Worm (Caenorhabditis elegans) whole organism, young adult: ENCODE results near the gene glct-6.

Experiments used
- B0035.1 ChIP-seq: sonication (generic microtip); optimal IDR thresholded peaks from 2 replicates; lab custom pipeline; 2016; ENCODE audit warnings: missing genetic modification characterization, mild to moderate bottlenecking, missing compliant biosample characterization, missing genotype, missing genetic modification reagents
- D2030.7 ChIP-seq: fragments of 200-800 bp; sonication (Bioruptor generic); IDR thresholded peaks from 2 replicates; pipeline ENCODE4 v1.3.6; 2022; ENCODE audit warnings: missing genetic modification reagents, missing genetic modification characterization, missing compliant biosample characterization
- F10E7.11 ChIP-seq: sonication (generic microtip); optimal IDR thresholded peaks from 2 replicates; lab custom pipeline; 2017; ENCODE audit warnings: mild to moderate bottlenecking, missing genetic modification characterization, moderate library complexity, missing compliant biosample characterization
- F22D6.2 ChIP-seq: sonication (generic microtip); optimal IDR thresholded peaks from 2 replicates; lab custom pipeline; 2016; ENCODE audit warnings: mild to moderate bottlenecking, missing genetic modification characterization, missing compliant biosample characterization
- F37B4.10 ChIP-seq: fragments of 200-800 bp; sonication (Bioruptor generic); IDR thresholded peaks from 2 replicates; pipeline ENCODE4 v1.3.6; 2022; ENCODE audit warnings: missing genetic modification characterization, missing compliant biosample characterization
- F52B5.7 ChIP-seq: sonication (generic microtip); optimal IDR thresholded peaks from 2 replicates; lab custom pipeline; 2016; ENCODE audit warnings: mild to moderate bottlenecking, missing genetic modification characterization, missing compliant biosample characterization
- F57A8.1 ChIP-seq: fragments of 200-800 bp; sonication (Bioruptor generic); optimal IDR thresholded peaks from 2 replicates; lab custom pipeline; 2018; ENCODE audit warnings: mild to moderate bottlenecking, missing genetic modification characterization, moderate library complexity, missing compliant biosample characterization
- F57C9.4 ChIP-seq: sonication (generic microtip); optimal IDR thresholded peaks from 2 replicates; lab custom pipeline; 2017; ENCODE audit warnings: mild to moderate bottlenecking, missing genetic modification characterization, missing compliant biosample characterization
- K12H6.12 ChIP-seq: fragments of 200-800 bp; sonication (Bioruptor generic); optimal IDR thresholded peaks from 2 replicates; lab custom pipeline; 2018; ENCODE audit warnings: mild to moderate bottlenecking, missing genetic modification characterization, missing compliant biosample characterization
- T26A5.8 ChIP-seq: sonication (generic microtip); optimal IDR thresholded peaks from 2 replicates; lab custom pipeline; 2016; ENCODE audit warnings: missing genetic modification characterization, missing compliant biosample characterization
- Y53F4B.3 ChIP-seq: fragments of 200-800 bp; sonication (Bioruptor generic); IDR thresholded peaks from 2 replicates; pipeline ENCODE4 v1.3.6; 2022; ENCODE audit warnings: missing genetic modification reagents, missing genetic modification characterization, missing compliant biosample characterization
- Y53G8AR.9 ChIP-seq: fragments of 200-800 bp; sonication (Bioruptor generic); conservative IDR thresholded peaks from 2 replicates; pipeline ENCODE4 v1.3.6; 2022; ENCODE audit warnings: missing genetic modification reagents, missing genetic modification characterization, missing compliant biosample characterization
- ZK185.1 ChIP-seq: sonication (generic microtip); optimal IDR thresholded peaks from 2 replicates; lab custom pipeline; 2016; ENCODE audit warnings: mild to moderate bottlenecking, missing genetic modification characterization, missing compliant biosample characterization; ENCODE audit not compliant: poor library complexity, severe bottlenecking
- atf-7 ChIP-seq: sonication (generic microtip); optimal IDR thresholded peaks from 2 replicates; lab custom pipeline; 2017; ENCODE audit warnings: mild to moderate bottlenecking, missing genetic modification characterization, missing compliant biosample characterization
- attf-3 ChIP-seq: fragments of 200-800 bp; sonication (Bioruptor generic); conservative IDR thresholded peaks from 2 replicates; pipeline ENCODE4 v1.3.6; 2022; ENCODE audit warnings: missing genetic modification reagents, missing genetic modification characterization, missing compliant biosample characterization
- bed-1 ChIP-seq: fragments of 200-800 bp; sonication (Bioruptor generic); IDR thresholded peaks from 2 replicates; pipeline ENCODE4 v1.3.6; 2022; ENCODE audit warnings: missing genetic modification reagents, missing genetic modification characterization, missing compliant biosample characterization
- cebp-1 ChIP-seq, 2 experiments: fragments of 200-800 bp in 1 of 2; sonication (Bioruptor generic) in 1 of 2; sonication (generic microtip) in 1 of 2; IDR thresholded peaks in 1 of 2; optimal IDR thresholded peaks in 1 of 2; 2 replicates each; pipeline versions ENCODE4 v1.3.6 to Lab custom; 2017 to 2022; ENCODE audit warnings: missing compliant biosample characterization in 2 of 2, missing genetic modification characterization in 2 of 2, mild to moderate bottlenecking in 1 of 2, missing genetic modification reagents in 1 of 2, moderate library complexity in 1 of 2
- ceh-27 ChIP-seq: fragments of 200-800 bp; sonication (Bioruptor generic); optimal IDR thresholded peaks from 2 replicates; lab custom pipeline; 2018; ENCODE audit warnings: mild to moderate bottlenecking, missing genetic modification characterization, moderate library complexity, missing compliant biosample characterization
- dox-1 ChIP-seq: fragments of 200-800 bp; sonication (Bioruptor generic); IDR thresholded peaks from 2 replicates; pipeline ENCODE4 v1.3.6; 2022; ENCODE audit warnings: missing genetic modification reagents, missing genetic modification characterization, missing compliant biosample characterization
- egl-44 ChIP-seq: fragments of 200-800 bp; sonication (Bioruptor generic); IDR thresholded peaks from 2 replicates; pipeline ENCODE4 v1.3.6; 2022; ENCODE audit warnings: missing genetic modification reagents, missing genetic modification characterization, missing compliant biosample characterization
- egrh-3 ChIP-seq: fragments of 200-800 bp; sonication (Bioruptor generic); IDR thresholded peaks from 2 replicates; pipeline ENCODE4 v1.3.6; 2022; ENCODE audit warnings: missing genetic modification reagents, missing genetic modification characterization, missing compliant biosample characterization
- gei-17 ChIP-seq: fragments of 200-800 bp; sonication (Bioruptor generic); optimal IDR thresholded peaks from 2 replicates; lab custom pipeline; 2018; ENCODE audit warnings: mild to moderate bottlenecking, missing genetic modification characterization, missing compliant biosample characterization
- hlh-26 ChIP-seq: fragments of 200-800 bp; sonication (Bioruptor generic); conservative IDR thresholded peaks from 2 replicates; pipeline ENCODE4 v1.3.6; 2022; ENCODE audit warnings: missing genetic modification reagents, missing genetic modification characterization, missing compliant biosample characterization
- hmg-20 ChIP-seq: fragments of 200-800 bp; sonication (Bioruptor generic); IDR thresholded peaks from 2 replicates; pipeline ENCODE4 v1.3.6; 2022; ENCODE audit warnings: missing genetic modification reagents, missing genetic modification characterization, missing compliant biosample characterization
- lin-35 ChIP-seq, 3 experiments: fragments of 150-350 bp in 2 of 3; sonication (generic microtip) in 1 of 3; optimal IDR thresholded peaks; 2 replicates each; lab custom pipeline; 2014 to 2018; ENCODE audit warnings: missing biosample characterization in 3 of 3, missing genetic modification characterization in 3 of 3, missing genetic modification reagents in 3 of 3
- lir-1 ChIP-seq: fragments of 200-800 bp; sonication (Bioruptor generic); conservative IDR thresholded peaks from 2 replicates; pipeline ENCODE4 v1.3.6; 2022; ENCODE audit warnings: missing genetic modification reagents, missing genetic modification characterization, missing compliant biosample characterization
- lsl-1 ChIP-seq: fragments of 200-800 bp; sonication (Bioruptor generic); optimal IDR thresholded peaks from 2 replicates; lab custom pipeline; 2018; ENCODE audit warnings: mild to moderate bottlenecking, missing genetic modification characterization, moderate library complexity, missing compliant biosample characterization
- madf-10 ChIP-seq: sonication (generic microtip); optimal IDR thresholded peaks from 2 replicates; lab custom pipeline; 2016; ENCODE audit warnings: mild to moderate bottlenecking, missing genetic modification characterization, missing compliant biosample characterization
- mcd-1 ChIP-seq: fragments of 200-800 bp; sonication (Bioruptor generic); IDR thresholded peaks from 2 replicates; pipeline ENCODE4 v1.3.6; 2022; ENCODE audit warnings: missing genetic modification reagents, missing genetic modification characterization, missing compliant biosample characterization
- nfya-1 ChIP-seq: sonication (generic microtip); optimal IDR thresholded peaks from 2 replicates; lab custom pipeline; 2017; ENCODE audit warnings: antibody characterized with exemption, missing compliant biosample characterization, missing genetic modification characterization, borderline replicate concordance; ENCODE audit not compliant: insufficient read depth
- rcor-1 ChIP-seq: fragments of 200-800 bp; sonication (Bioruptor generic); IDR thresholded peaks from 2 replicates; pipeline ENCODE4 v1.3.6; 2022; ENCODE audit warnings: missing genetic modification reagents, missing genetic modification characterization, missing compliant biosample characterization
- rec-8 ChIP-seq, 2 experiments: sonication (generic microtip); optimal IDR thresholded peaks; 2 replicates each; lab custom pipeline; 2016; ENCODE audit warnings: mild to moderate bottlenecking in 2 of 2, missing genetic modification characterization in 2 of 2, missing genetic modification reagents in 2 of 2, missing genotype in 2 of 2, missing biosample characterization in 1 of 2, missing compliant biosample characterization in 1 of 2, moderate library complexity in 1 of 2
- snpc-1.3 ChIP-seq: sonication (generic microtip); optimal IDR thresholded peaks from 2 replicates; lab custom pipeline; 2017; ENCODE audit warnings: missing genetic modification characterization, mild to moderate bottlenecking, missing compliant biosample characterization, antibody characterized with exemption, moderate library complexity, missing genotype, missing genetic modification reagents; ENCODE audit not compliant: insufficient read depth
- snpc-3.4 ChIP-seq: sonication (generic microtip); optimal IDR thresholded peaks from 2 replicates; lab custom pipeline; 2017; ENCODE audit warnings: missing genetic modification characterization, mild to moderate bottlenecking, missing compliant biosample characterization, antibody characterized with exemption, moderate library complexity, missing genotype, missing genetic modification reagents
- snpc-4 ChIP-seq, 5 experiments: fragments of 150-350 bp in 1 of 5; sonication (generic microtip) in 4 of 5; optimal IDR thresholded peaks; 2 replicates each; lab custom pipeline; 2014 to 2018; ENCODE audit warnings: missing genetic modification characterization in 5 of 5, missing biosample characterization in 3 of 5, antibody characterized with exemption in 2 of 5, mild to moderate bottlenecking in 2 of 5, missing compliant biosample characterization in 2 of 5, missing genotype in 2 of 5, moderate library complexity in 2 of 5, missing genetic modification reagents in 1 of 5
- sptf-2 ChIP-seq: fragments of 200-800 bp; sonication (Bioruptor generic); optimal IDR thresholded peaks from 2 replicates; lab custom pipeline; 2018; ENCODE audit warnings: mild to moderate bottlenecking, missing genetic modification characterization, missing compliant biosample characterization
- unc-130 ChIP-seq: sonication (generic microtip); optimal IDR thresholded peaks from 2 replicates; lab custom pipeline; 2016; ENCODE audit warnings: missing genetic modification reagents, missing genetic modification characterization, missing compliant biosample characterization
- unc-62 ChIP-seq: fragments of 150-350 bp; optimal IDR thresholded peaks from 2 replicates; lab custom pipeline; 2014; ENCODE audit warnings: missing biosample characterization, missing genetic modification reagents, missing genetic modification characterization
- zfh-2 ChIP-seq: fragments of 200-800 bp; sonication (Bioruptor generic); conservative IDR thresholded peaks from 2 replicates; pipeline ENCODE4 v1.3.6; 2022; ENCODE audit warnings: missing genetic modification reagents, missing genetic modification characterization, missing compliant biosample characterization
- zim-3 ChIP-seq: sonication (generic microtip); optimal IDR thresholded peaks from 2 replicates; lab custom pipeline; 2017; ENCODE audit warnings: mild to moderate bottlenecking, missing genetic modification characterization, moderate library complexity, missing compliant biosample characterization
- ztf-18 ChIP-seq: sonication (generic microtip); optimal IDR thresholded peaks from 2 replicates; lab custom pipeline; 2016; ENCODE audit warnings: missing genotype, mild to moderate bottlenecking, missing genetic modification characterization, missing compliant biosample characterization
- ztf-25 ChIP-seq: fragments of 200-800 bp; sonication (Bioruptor generic); IDR thresholded peaks from 2 replicates; pipeline ENCODE4 v1.3.6; 2022; ENCODE audit warnings: missing genetic modification reagents, missing genetic modification characterization, missing compliant biosample characterization

Gene glct-6

ce11 chrIV:3803252-3803651, 19.2 kb downstream of the glct-6 start, which contains the start of the genes algn-14 and M02B7.2 (continued):
- TF ChIP-seq sptf-2 (no peak), F37B4.10 (GFP tag; lab: Robert Waterston, UW) (no peak), rec-8 (tag; optimal IDR thresholded peaks at IDR 0.05; lab: Kevin White, UChicago) (peak in 1 of 2 experiments; percentile 1), ZK185.1 (tag; lab: Kevin White, UChicago) (no peak), unc-130 (GFP tag; lab: Kevin White, UChicago) (peak; percentile 71), ceh-27 (GFP tag; lab: Kevin White, UChicago) (peak; percentile 37), mcd-1 (GFP tag; lab: Robert Waterston, UW) (peak; percentile 50; the same call in 1 of the 2 replicates), ztf-25 (0 out of 2 replicates have a peak, but pooled peaks have one; percentile 40)

- TF ChIP-seq egl-44 (GFP tag; lab: Robert Waterston, UW) (no peak), unc-62 (GFP tag; lab: Kevin White, UChicago) (no peak), D2030.7 (GFP tag; lab: Robert Waterston, UW) (no peak), Y53F4B.3 (GFP tag; lab: Robert Waterston, UW) (no peak), gei-17 (GFP tag; lab: Kevin White, UChicago) (no peak), F37B4.10 (GFP tag; lab: Robert Waterston, UW) (no peak), attf-3 (GFP tag; lab: Robert Waterston, UW) (no peak), hmg-20 (GFP tag; lab: Robert Waterston, UW) (no peak), Y53G8AR.9 (GFP tag; lab: Robert Waterston, UW) (no peak), hlh-26 (GFP tag; lab: Robert Waterston, UW) (no peak), egrh-3 (GFP tag; lab: Robert Waterston, UW) (no peak), lin-35 (GFP tag; optimal IDR thresholded peaks at IDR 0.05; lab: Kevin White, UChicago) (no peak), ztf-18 (tag; lab: Kevin White, UChicago) (no peak), F57C9.4 (no peak), F10E7.11 (no peak), rcor-1 (no peak)
These were observed 21.2 kb downstream of the glct-6 start, which contains the start of gene fbxc-47 for ce11 chrIV:3805219-3805618. Gene fbxc-47 (plus strand): TSS chrIV:3805519.

ce11 chrIV:3807092-3807491, 23.1 kb downstream of the glct-6 start, which contains the start of gene M02B7.7:
Gene M02B7.7 (minus strand): TSS chrIV:3807192.
- TF ChIP-seq nfya-1 (tag; lab: Kevin White, UChicago) (no peak), B0035.1 (tag; lab: Kevin White, UChicago) (no peak), lir-1 (GFP tag; lab: Robert Waterston, UW) (no peak), lsl-1 (no peak), snpc-4 (GFP tag; optimal IDR thresholded peaks at IDR 0.05; lab: Kevin White, UChicago) (no peak), snpc-4 (tag; optimal IDR thresholded peaks at IDR 0.05; lab: Kevin White, UChicago) (no peak), ZK185.1 (tag; lab: Kevin White, UChicago) (no peak)

DNA sequence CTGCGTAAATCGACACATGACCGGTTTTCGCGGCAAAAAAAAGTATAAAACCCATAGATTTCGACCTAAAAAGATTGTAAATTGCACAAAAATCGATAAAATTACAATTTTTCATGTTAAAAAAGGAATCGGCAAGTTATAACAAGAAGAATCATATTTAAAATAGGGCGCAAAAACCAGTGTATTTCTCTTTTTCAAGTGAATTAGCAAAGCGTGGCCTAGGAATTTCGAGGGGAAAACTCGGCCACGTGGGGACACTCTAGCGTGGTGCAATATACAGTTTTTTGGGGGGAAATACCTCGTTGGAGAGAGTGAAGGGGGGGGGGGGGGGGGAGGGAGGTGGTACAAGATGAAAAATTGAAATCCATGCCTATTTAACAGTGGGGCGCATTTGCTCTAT, 23.5 kb downstream of the glct-6 start:
- 0 out of 2 replicates have a peak, but pooled peaks have one; percentile 37 for TF ChIP-seq zfh-2 (GFP tag; lab: Robert Waterston, UW)
- TF ChIP-seq F22D6.2 = no peak
- no peak for TF ChIP-seq atf-7 (tag; lab: Kevin White, UChicago)
- TF ChIP-seq madf-10 (tag; lab: Kevin White, UChicago) = no peak
- TF ChIP-seq bed-1 (GFP tag; lab: Robert Waterston, UW) = no peak
- peak; percentile 33; the same call in 1 of the 2 replicates for TF ChIP-seq dox-1 (GFP tag; lab: Robert Waterston, UW)
- no peak for TF ChIP-seq snpc-1.3 (tag; lab: Kevin White, UChicago)
- no peak for TF ChIP-seq F57A8.1
- no peak for TF ChIP-seq T26A5.8 (tag; lab: Kevin White, UChicago)
- TF ChIP-seq K12H6.12 = no peak
- TF ChIP-seq zim-3 = no peak
- no peak for TF ChIP-seq snpc-3.4 (tag; lab: Kevin White, UChicago)
- TF ChIP-seq F52B5.7 (tag; lab: Kevin White, UChicago) = no peak
- TF ChIP-seq Y53F4B.3 (GFP tag; lab: Robert Waterston, UW) = no peak
- TF ChIP-seq F57C9.4 = no peak
- TF ChIP-seq cebp-1 (GFP tag; IDR thresholded peaks at IDR 0.05; lab: Robert Waterston, UW) = no peak
- TF ChIP-seq cebp-1 (tag; optimal IDR thresholded peaks at IDR 0.05; lab: Kevin White, UChicago) = peak; percentile 14
